Fruit fly (Drosophila melanogaster): ENCODE measurements around the gene CG42331.

DNA sequence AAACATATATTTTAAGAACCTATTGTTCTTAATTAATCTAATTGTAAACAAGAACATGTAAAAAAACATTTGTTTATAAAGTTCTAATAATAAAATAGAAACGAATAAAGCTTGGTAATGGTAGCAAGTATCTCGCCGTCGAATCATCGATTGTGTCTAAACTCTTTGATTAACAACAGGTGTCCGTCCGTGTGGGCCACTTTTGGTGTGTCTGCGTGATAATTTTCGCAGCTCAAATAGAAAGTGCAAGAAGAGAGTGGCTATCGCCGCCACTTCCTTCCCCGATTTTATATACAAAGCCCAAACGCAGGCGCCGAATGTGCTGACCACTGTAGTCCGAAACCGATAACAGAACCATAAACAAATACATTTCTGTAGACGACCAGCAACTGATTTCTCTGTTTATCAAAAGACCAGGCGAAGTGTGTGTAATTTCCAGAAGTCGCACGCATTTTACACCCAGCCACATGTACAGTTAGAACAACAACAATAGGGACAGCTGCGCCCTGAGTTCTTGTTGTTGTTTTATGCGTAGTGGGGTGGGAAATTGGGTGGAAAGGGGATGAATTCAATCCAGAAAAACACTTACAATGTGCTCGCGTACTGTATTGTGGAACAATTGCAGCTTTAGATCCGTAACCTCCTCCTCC, 41.1 kb downstream of the CG42331 start:
- TF ChIP-seq Hr83 (GFP tag; optimal IDR thresholded peaks at IDR 0.05; ENCODE audit: poor library complexity, severe bottlenecking) = no peak
- TF ChIP-seq foxo (GFP tag; optimal IDR thresholded peaks at IDR 0.05) = no peak
- TF ChIP-seq pan (optimal IDR thresholded peaks at IDR 0.05) = no peak
- TF ChIP-seq Hnf4 (GFP tag; optimal IDR thresholded peaks at IDR 0.05) = no peak
